Worm (Caenorhabditis elegans): ENCODE results near the gene ZK994.6.

ce11 chrV:8533916-8534315 is 26.7 kb upstream of the ZK994.6 start:
- no peak for TF ChIP-seq ztf-4 (tag; optimal IDR thresholded peaks at IDR 0.05)
- TF ChIP-seq ztf-11 (tag; optimal IDR thresholded peaks at IDR 0.05): no peak
- TF ChIP-seq mdl-1 (tag; optimal IDR thresholded peaks at IDR 0.05): no peak
- no peak for TF ChIP-seq nhr-12 (tag; optimal IDR thresholded peaks at IDR 0.05)
- TF ChIP-seq nhr-25 (tag; optimal IDR thresholded peaks at IDR 0.05): no peak
- no peak for TF ChIP-seq aly-2 (tag; optimal IDR thresholded peaks at IDR 0.05)
- TF ChIP-seq fos-1 (tag; optimal IDR thresholded peaks at IDR 0.05): no peak

All from whole organism, L2 larva.